Worm (Caenorhabditis elegans): ENCODE measurements around the gene npp-23.
A peak's percentile ranks its signal among the peaks of the same experiment; 100 is the strongest.

The npp-23 gene

ce11 chrIV:8853301-8853700 is 16.2 kb downstream of the npp-23 start:
- no peak for TF ChIP-seq elt-1 (tag; optimal IDR thresholded peaks at IDR 0.05; ENCODE audit: borderline replicate concordance, insufficient read depth)
- no peak for TF ChIP-seq mab-5 (tag; optimal IDR thresholded peaks at IDR 0.05)
- no peak for TF ChIP-seq lin-32 (GFP tag; optimal IDR thresholded peaks at IDR 0.05)
- no peak for TF ChIP-seq elt-3 (tag; optimal IDR thresholded peaks at IDR 0.05)
- TF ChIP-seq pha-4 (tag; optimal IDR thresholded peaks at IDR 0.05), result no peak
- TF ChIP-seq ham-2 (GFP tag; optimal IDR thresholded peaks at IDR 0.05), result peak; percentile 66

ce11 chrIV:8852194-8852593 is 17.3 kb downstream of the npp-23 start, which contains the start of gene alp-1:
Gene alp-1 (plus strand): TSS chrIV:8852494.
- no peak for TF ChIP-seq lin-32 (GFP tag; optimal IDR thresholded peaks at IDR 0.05)
- no peak for TF ChIP-seq lin-13 (tag; optimal IDR thresholded peaks at IDR 0.05)

ce11 chrIV:8850807-8851206 is 18.7 kb downstream of the npp-23 start:
- TF ChIP-seq cnd-1 (tag; optimal IDR thresholded peaks at IDR 0.05) (no peak), unc-120 (tag; optimal IDR thresholded peaks at IDR 0.05; ENCODE audit: poor library complexity, severe bottlenecking) (peak; percentile 53)

ce11 chrIV:8848983-8849382 is 20.5 kb downstream of the npp-23 start:
- TF ChIP-seq nhr-76 (tag; optimal IDR thresholded peaks at IDR 0.05) (no peak), unc-120 (tag; optimal IDR thresholded peaks at IDR 0.05; ENCODE audit: poor library complexity, severe bottlenecking) (no peak), blmp-1 (tag; optimal IDR thresholded peaks at IDR 0.05) (no peak), nhr-2 (tag; optimal IDR thresholded peaks at IDR 0.05) (no peak), ces-1 (GFP tag; optimal IDR thresholded peaks at IDR 0.05) (no peak), pha-4 (tag; optimal IDR thresholded peaks at IDR 0.05) (no peak), ceh-39 (tag; optimal IDR thresholded peaks at IDR 0.05) (no peak), ceh-83 (GFP tag; optimal IDR thresholded peaks at IDR 0.05) (no peak), mls-2 (tag; optimal IDR thresholded peaks at IDR 0.05) (no peak), snpc-4 (tag; optimal IDR thresholded peaks at IDR 0.05) (no peak), mab-5 (tag; optimal IDR thresholded peaks at IDR 0.05) (no peak), lin-13 (tag; optimal IDR thresholded peaks at IDR 0.05) (no peak), elt-1 (tag; optimal IDR thresholded peaks at IDR 0.05; ENCODE audit: borderline replicate concordance, insufficient read depth) (no peak), lin-32 (GFP tag; optimal IDR thresholded peaks at IDR 0.05) (no peak), unc-39 (tag; optimal IDR thresholded peaks at IDR 0.05) (no peak), mep-1 (tag; optimal IDR thresholded peaks at IDR 0.05) (no peak), ham-2 (GFP tag; optimal IDR thresholded peaks at IDR 0.05) (no peak), flh-1 (GFP tag; optimal IDR thresholded peaks at IDR 0.05) (no peak)

ce11 chrIV:8847918-8848317 is 21.6 kb downstream of the npp-23 start, which contains the start of gene col-118:
Gene col-118 (plus strand): TSS chrIV:8848218.
- TF ChIP-seq bed-3 (GFP tag; optimal IDR thresholded peaks at IDR 0.05), result no peak
- TF ChIP-seq unc-62 (GFP tag; optimal IDR thresholded peaks at IDR 0.05), result no peak
- no peak for TF ChIP-seq nhr-76 (tag; optimal IDR thresholded peaks at IDR 0.05)
- no peak for TF ChIP-seq elt-1 (tag; optimal IDR thresholded peaks at IDR 0.05; ENCODE audit: borderline replicate concordance, insufficient read depth)
- no peak for TF ChIP-seq drap-1 (GFP tag; optimal IDR thresholded peaks at IDR 0.05)
- TF ChIP-seq ceh-83 (GFP tag; optimal IDR thresholded peaks at IDR 0.05), result no peak
- TF ChIP-seq ces-1 (GFP tag; optimal IDR thresholded peaks at IDR 0.05), result no peak
- no peak for TF ChIP-seq cnd-1 (tag; optimal IDR thresholded peaks at IDR 0.05)
- no peak for TF ChIP-seq pha-4 (tag; optimal IDR thresholded peaks at IDR 0.05)
- no peak for TF ChIP-seq lin-13 (tag; optimal IDR thresholded peaks at IDR 0.05)
- TF ChIP-seq flh-1 (GFP tag; optimal IDR thresholded peaks at IDR 0.05), result no peak
- no peak for TF ChIP-seq ham-2 (GFP tag; optimal IDR thresholded peaks at IDR 0.05)

ce11 chrIV:8845922-8846321 is 23.6 kb downstream of the npp-23 start:
- TF ChIP-seq flh-1 (GFP tag; optimal IDR thresholded peaks at IDR 0.05) (no peak), ham-2 (GFP tag; optimal IDR thresholded peaks at IDR 0.05) (no peak), tbx-8 (GFP tag; optimal IDR thresholded peaks at IDR 0.05) (no peak), bed-3 (GFP tag; optimal IDR thresholded peaks at IDR 0.05) (no peak), ztf-11 (tag; optimal IDR thresholded peaks at IDR 0.05) (no peak), mls-2 (tag; optimal IDR thresholded peaks at IDR 0.05) (no peak), ceh-43 (GFP tag; optimal IDR thresholded peaks at IDR 0.05) (no peak), sptf-1 (tag; optimal IDR thresholded peaks at IDR 0.05) (no peak), mab-5 (tag; optimal IDR thresholded peaks at IDR 0.05) (no peak), hlh-1 (tag; optimal IDR thresholded peaks at IDR 0.05) (no peak), pha-4 (tag; optimal IDR thresholded peaks at IDR 0.05) (no peak)

Measured in whole organism, mixed stage, embryonic.